Worm (Caenorhabditis elegans): Measurements from ENCODE around the gene hen-1.

DNA sequence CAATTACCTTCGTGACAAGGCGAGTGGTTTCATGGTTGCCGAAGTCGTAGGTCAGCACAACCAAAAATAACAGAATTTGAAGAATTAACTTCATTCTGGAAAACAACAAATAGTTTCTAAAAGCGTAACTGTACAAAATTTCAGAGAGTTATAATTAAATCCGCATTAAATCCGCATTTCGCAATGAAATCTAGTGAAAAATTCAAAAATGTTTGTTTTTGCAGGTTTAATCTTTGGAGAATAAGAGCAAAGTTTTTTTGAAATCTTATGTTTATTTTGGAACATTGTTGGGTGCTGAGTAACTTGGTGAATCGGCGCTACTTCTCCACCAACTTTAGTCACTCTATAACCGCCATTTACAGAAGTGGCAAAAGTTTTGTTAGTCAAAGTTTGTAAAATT lies 30.9 kb downstream of the hen-1 start, which contains the start of gene C36B7.4:
- TF ChIP-seq cnd-1 (tag; optimal IDR thresholded peaks at IDR 0.05) (no peak), unc-62 (GFP tag; optimal IDR thresholded peaks at IDR 0.05) (no peak), blmp-1 (tag; optimal IDR thresholded peaks at IDR 0.05) (no peak), snpc-4 (tag; optimal IDR thresholded peaks at IDR 0.05) (no peak), lsy-2 (tag; optimal IDR thresholded peaks at IDR 0.05) (no peak), ztf-11 (tag; optimal IDR thresholded peaks at IDR 0.05) (no peak), mls-2 (tag; optimal IDR thresholded peaks at IDR 0.05) (no peak), nhr-76 (tag; optimal IDR thresholded peaks at IDR 0.05) (no peak), unc-39 (tag; optimal IDR thresholded peaks at IDR 0.05) (no peak), lin-32 (GFP tag; optimal IDR thresholded peaks at IDR 0.05) (no peak), ceh-43 (GFP tag; optimal IDR thresholded peaks at IDR 0.05) (no peak)

Measured in whole organism, mixed stage, embryonic.